Worm (Caenorhabditis elegans) whole organism, young adult: ENCODE results near the gene ZK1127.13.

Experiments used
- B0035.1 ChIP-seq: sonication (generic microtip); optimal IDR thresholded peaks from 2 replicates; lab custom pipeline; 2016; ENCODE audit warnings: missing genetic modification characterization, mild to moderate bottlenecking, missing compliant biosample characterization, missing genotype, missing genetic modification reagents
- C06A6.2 ChIP-seq: fragments of 200-800 bp; sonication (Bioruptor generic); conservative IDR thresholded peaks from 2 replicates; pipeline ENCODE4 v1.3.6; 2022; ENCODE audit warnings: missing genetic modification characterization, missing compliant biosample characterization
- F22D6.2 ChIP-seq: sonication (generic microtip); optimal IDR thresholded peaks from 2 replicates; lab custom pipeline; 2016; ENCODE audit warnings: mild to moderate bottlenecking, missing genetic modification characterization, missing compliant biosample characterization
- F49E8.2 ChIP-seq: sonication (generic microtip); optimal IDR thresholded peaks from 3 replicates; lab custom pipeline; 2017; ENCODE audit warnings: missing genetic modification characterization, mild to moderate bottlenecking, missing compliant biosample characterization, antibody characterized with exemption, moderate library complexity; ENCODE audit not compliant: insufficient read depth
- K12H6.12 ChIP-seq: fragments of 200-800 bp; sonication (Bioruptor generic); optimal IDR thresholded peaks from 2 replicates; lab custom pipeline; 2018; ENCODE audit warnings: mild to moderate bottlenecking, missing genetic modification characterization, missing compliant biosample characterization
- T07F8.4 ChIP-seq: sonication (generic microtip); optimal IDR thresholded peaks from 2 replicates; lab custom pipeline; 2016; ENCODE audit warnings: mild to moderate bottlenecking, missing genetic modification characterization, moderate library complexity, missing compliant biosample characterization
- Y53G8AR.9 ChIP-seq: fragments of 200-800 bp; sonication (Bioruptor generic); conservative IDR thresholded peaks from 2 replicates; pipeline ENCODE4 v1.3.6; 2022; ENCODE audit warnings: missing genetic modification reagents, missing genetic modification characterization, missing compliant biosample characterization
- Y79H2A.3 ChIP-seq: fragments of 200-800 bp; sonication (Bioruptor generic); conservative IDR thresholded peaks from 2 replicates; pipeline ENCODE4 v1.3.6; 2022; ENCODE audit warnings: missing genetic modification reagents, missing genetic modification characterization, missing compliant biosample characterization
- attf-5 ChIP-seq: fragments of 200-800 bp; sonication (Bioruptor generic); optimal IDR thresholded peaks from 2 replicates; lab custom pipeline; 2018; ENCODE audit warnings: mild to moderate bottlenecking, missing genetic modification characterization, missing compliant biosample characterization
- bed-1 ChIP-seq: fragments of 200-800 bp; sonication (Bioruptor generic); IDR thresholded peaks from 2 replicates; pipeline ENCODE4 v1.3.6; 2022; ENCODE audit warnings: missing genetic modification reagents, missing genetic modification characterization, missing compliant biosample characterization
- cebp-1 ChIP-seq, 2 experiments: fragments of 200-800 bp in 1 of 2; sonication (Bioruptor generic) in 1 of 2; sonication (generic microtip) in 1 of 2; IDR thresholded peaks in 1 of 2; optimal IDR thresholded peaks in 1 of 2; 2 replicates each; pipeline versions ENCODE4 v1.3.6 to Lab custom; 2017 to 2022; ENCODE audit warnings: missing compliant biosample characterization in 2 of 2, missing genetic modification characterization in 2 of 2, mild to moderate bottlenecking in 1 of 2, missing genetic modification reagents in 1 of 2, moderate library complexity in 1 of 2
- cebp-2 ChIP-seq: fragments of 200-800 bp; sonication (Bioruptor generic); IDR thresholded peaks from 2 replicates; pipeline ENCODE4 v1.3.6; 2022; ENCODE audit warnings: missing genetic modification characterization, missing compliant biosample characterization
- ceh-100 ChIP-seq: fragments of 200-800 bp; sonication (Bioruptor generic); IDR thresholded peaks from 2 replicates; pipeline ENCODE4 v1.3.6; 2022; ENCODE audit warnings: missing genetic modification reagents, missing genetic modification characterization, missing compliant biosample characterization
- ceh-27 ChIP-seq: fragments of 200-800 bp; sonication (Bioruptor generic); optimal IDR thresholded peaks from 2 replicates; lab custom pipeline; 2018; ENCODE audit warnings: mild to moderate bottlenecking, missing genetic modification characterization, moderate library complexity, missing compliant biosample characterization
- ceh-79 ChIP-seq: sonication (generic microtip); optimal IDR thresholded peaks from 2 replicates; lab custom pipeline; 2017; ENCODE audit warnings: mild to moderate bottlenecking, missing genetic modification characterization, missing compliant biosample characterization
- ceh-91 ChIP-seq: fragments of 200-800 bp; sonication (Bioruptor generic); IDR thresholded peaks from 2 replicates; pipeline ENCODE4 v1.3.6; 2022; ENCODE audit warnings: missing genetic modification reagents, missing genetic modification characterization, missing compliant biosample characterization
- dpff-1 ChIP-seq: sonication (generic microtip); optimal IDR thresholded peaks from 2 replicates; lab custom pipeline; 2017; ENCODE audit warnings: mild to moderate bottlenecking, missing genetic modification characterization, missing compliant biosample characterization
- efl-1 ChIP-seq: fragments of 150-350 bp; optimal IDR thresholded peaks from 2 replicates; lab custom pipeline; 2014; ENCODE audit warnings: missing biosample characterization, missing genetic modification reagents, missing genetic modification characterization
- gei-17 ChIP-seq: fragments of 200-800 bp; sonication (Bioruptor generic); optimal IDR thresholded peaks from 2 replicates; lab custom pipeline; 2018; ENCODE audit warnings: mild to moderate bottlenecking, missing genetic modification characterization, missing compliant biosample characterization
- him-1 ChIP-seq: sonication (generic microtip); optimal IDR thresholded peaks from 2 replicates; lab custom pipeline; 2016; ENCODE audit warnings: missing genotype, missing genetic modification reagents, missing genetic modification characterization, missing compliant biosample characterization
- hlh-12 ChIP-seq: sonication (generic microtip); optimal IDR thresholded peaks from 2 replicates; lab custom pipeline; 2016; ENCODE audit warnings: missing genetic modification characterization, missing compliant biosample characterization
- hrde-1 ChIP-seq: sonication (generic microtip); optimal IDR thresholded peaks from 2 replicates; lab custom pipeline; 2016; ENCODE audit warnings: missing genetic modification characterization, mild to moderate bottlenecking, missing compliant biosample characterization, moderate library complexity, missing genotype, missing genetic modification reagents, borderline replicate concordance
- hsf-1 ChIP-seq: fragments of 200-800 bp; sonication (Bioruptor generic); IDR thresholded peaks from 2 replicates; pipeline ENCODE4 v1.3.6; 2022; ENCODE audit warnings: missing genetic modification reagents, missing genetic modification characterization, missing compliant biosample characterization
- lin-35 ChIP-seq, 3 experiments: fragments of 150-350 bp in 2 of 3; sonication (generic microtip) in 1 of 3; optimal IDR thresholded peaks; 2 replicates each; lab custom pipeline; 2014 to 2018; ENCODE audit warnings: missing biosample characterization in 3 of 3, missing genetic modification characterization in 3 of 3, missing genetic modification reagents in 3 of 3
- lin-40 ChIP-seq: sonication (generic microtip); optimal IDR thresholded peaks from 2 replicates; lab custom pipeline; 2016; ENCODE audit warnings: missing genetic modification characterization, mild to moderate bottlenecking, missing compliant biosample characterization, missing genotype, missing genetic modification reagents
- madf-10 ChIP-seq: sonication (generic microtip); optimal IDR thresholded peaks from 2 replicates; lab custom pipeline; 2016; ENCODE audit warnings: mild to moderate bottlenecking, missing genetic modification characterization, missing compliant biosample characterization
- madf-6 ChIP-seq: fragments of 200-800 bp; sonication (Bioruptor generic); IDR thresholded peaks from 2 replicates; pipeline ENCODE4 v1.3.6; 2022; ENCODE audit warnings: missing genetic modification reagents, missing genetic modification characterization, missing compliant biosample characterization
- mcd-1 ChIP-seq: fragments of 200-800 bp; sonication (Bioruptor generic); IDR thresholded peaks from 2 replicates; pipeline ENCODE4 v1.3.6; 2022; ENCODE audit warnings: missing genetic modification reagents, missing genetic modification characterization, missing compliant biosample characterization
- mel-28 ChIP-seq: sonication (generic microtip); optimal IDR thresholded peaks from 2 replicates; lab custom pipeline; 2016; ENCODE audit warnings: borderline replicate concordance, mild to moderate bottlenecking, missing genetic modification characterization, missing compliant biosample characterization
- mxl-1 ChIP-seq: sonication (generic microtip); optimal IDR thresholded peaks from 2 replicates; lab custom pipeline; 2016; ENCODE audit warnings: missing genetic modification characterization, missing compliant biosample characterization
- nfya-1 ChIP-seq: sonication (generic microtip); optimal IDR thresholded peaks from 2 replicates; lab custom pipeline; 2017; ENCODE audit warnings: antibody characterized with exemption, missing compliant biosample characterization, missing genetic modification characterization, borderline replicate concordance; ENCODE audit not compliant: insufficient read depth
- rcor-1 ChIP-seq: fragments of 200-800 bp; sonication (Bioruptor generic); IDR thresholded peaks from 2 replicates; pipeline ENCODE4 v1.3.6; 2022; ENCODE audit warnings: missing genetic modification reagents, missing genetic modification characterization, missing compliant biosample characterization
- snpc-1.3 ChIP-seq: sonication (generic microtip); optimal IDR thresholded peaks from 2 replicates; lab custom pipeline; 2017; ENCODE audit warnings: missing genetic modification characterization, mild to moderate bottlenecking, missing compliant biosample characterization, antibody characterized with exemption, moderate library complexity, missing genotype, missing genetic modification reagents; ENCODE audit not compliant: insufficient read depth
- snpc-3.4 ChIP-seq: sonication (generic microtip); optimal IDR thresholded peaks from 2 replicates; lab custom pipeline; 2017; ENCODE audit warnings: missing genetic modification characterization, mild to moderate bottlenecking, missing compliant biosample characterization, antibody characterized with exemption, moderate library complexity, missing genotype, missing genetic modification reagents
- snpc-4 ChIP-seq, 5 experiments: fragments of 150-350 bp in 1 of 5; sonication (generic microtip) in 4 of 5; optimal IDR thresholded peaks; 2 replicates each; lab custom pipeline; 2014 to 2018; ENCODE audit warnings: missing genetic modification characterization in 5 of 5, missing biosample characterization in 3 of 5, antibody characterized with exemption in 2 of 5, mild to moderate bottlenecking in 2 of 5, missing compliant biosample characterization in 2 of 5, missing genotype in 2 of 5, moderate library complexity in 2 of 5, missing genetic modification reagents in 1 of 5
- somi-1 ChIP-seq: fragments of 200-800 bp; sonication (Bioruptor generic); optimal IDR thresholded peaks from 2 replicates; lab custom pipeline; 2018; ENCODE audit warnings: mild to moderate bottlenecking, missing genetic modification characterization, missing compliant biosample characterization
- ztf-18 ChIP-seq: sonication (generic microtip); optimal IDR thresholded peaks from 2 replicates; lab custom pipeline; 2016; ENCODE audit warnings: missing genotype, mild to moderate bottlenecking, missing genetic modification characterization, missing compliant biosample characterization

ZK1127.13 gene

DNA sequence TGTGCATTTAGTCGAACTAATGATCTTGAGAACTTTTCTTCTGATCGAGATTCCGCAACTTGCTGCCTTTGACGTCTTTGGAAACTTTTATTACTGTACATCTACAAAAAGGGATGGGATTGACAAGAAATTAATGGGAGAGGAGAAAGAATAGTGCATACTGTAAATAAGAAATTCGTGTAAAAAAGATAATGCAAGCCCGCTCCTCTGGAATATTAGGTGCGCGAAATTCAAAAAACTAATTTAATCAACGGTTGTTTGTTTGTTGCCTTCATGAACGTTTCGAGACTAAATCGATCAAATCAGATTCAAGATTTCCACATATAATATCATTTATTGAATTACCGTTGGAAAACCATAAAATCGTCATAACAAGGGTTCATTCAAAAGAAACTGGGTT, 16.8 kb downstream of the ZK1127.13 start, which contains the start of gene him-14:
Gene him-14 (minus strand): TSS at position 101 of the 400 bp plus-strand sequence.
- no peak for TF ChIP-seq efl-1 (GFP tag; lab: Kevin White, UChicago)
- TF ChIP-seq Y53G8AR.9 (GFP tag; lab: Robert Waterston, UW), result 0 out of 2 replicates have a peak, but pooled peaks have one; percentile 17
- TF ChIP-seq snpc-1.3 (tag; lab: Kevin White, UChicago), result peak; percentile 1
- TF ChIP-seq F49E8.2 (tag; lab: Kevin White, UChicago), result peak; percentile 14
- TF ChIP-seq madf-6, result peak; percentile 24; the same call in 1 of the 2 replicates
- peak; percentile 10 for TF ChIP-seq him-1
- no peak for TF ChIP-seq ceh-100 (GFP tag; lab: Robert Waterston, UW)
- TF ChIP-seq, all 124 proteins: peak for 5

DNA sequence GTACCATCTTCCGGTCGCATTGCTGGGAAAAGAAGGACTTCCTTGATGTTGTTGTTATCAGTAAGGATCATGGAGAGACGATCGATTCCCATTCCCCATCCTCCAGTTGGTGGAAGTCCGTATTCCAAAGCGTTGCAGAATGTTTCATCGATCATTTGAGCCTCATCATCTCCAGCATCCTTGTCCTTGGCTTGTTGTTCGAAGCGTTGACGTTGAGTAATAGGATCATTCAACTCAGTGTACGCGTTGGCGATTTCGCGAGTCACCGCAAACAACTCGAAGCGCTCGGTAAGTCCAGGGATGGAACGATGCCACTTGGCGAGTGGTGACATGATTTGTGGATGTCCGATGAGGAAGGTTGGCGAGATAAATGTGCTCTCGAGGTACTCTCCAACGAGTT, 17.3 kb downstream of the ZK1127.13 start:
- TF ChIP-seq somi-1 (GFP tag; lab: Kevin White, UChicago) (no peak), bed-1 (GFP tag; lab: Robert Waterston, UW) (0 out of 2 replicates have a peak, but pooled peaks have one; percentile 16)

DNA sequence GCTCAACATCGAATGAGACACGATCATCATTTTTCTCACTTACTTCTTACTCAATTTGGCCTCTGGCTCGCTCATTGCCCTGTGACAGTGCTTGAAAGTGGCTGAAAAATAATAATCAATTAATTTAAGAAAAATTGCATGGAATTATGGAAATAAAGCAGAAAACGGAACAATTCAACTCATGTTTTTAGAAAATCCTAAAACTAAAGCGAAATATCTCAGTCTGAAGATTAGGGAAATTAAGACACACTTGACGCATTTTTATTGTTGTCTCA, 19.2 kb downstream of the ZK1127.13 start, which contains the start of gene kars-1:
Gene kars-1 (minus strand): TSS at position 101 of the 275 bp plus-strand sequence.
- TF ChIP-seq B0035.1 (tag; lab: Kevin White, UChicago), result no peak
- no peak for TF ChIP-seq lin-40 (tag; lab: Kevin White, UChicago)
- TF ChIP-seq C06A6.2 (GFP tag; lab: Robert Waterston, UW), result no peak
- no peak for TF ChIP-seq nfya-1 (tag; lab: Kevin White, UChicago)
- TF ChIP-seq ceh-91, result no peak
- TF ChIP-seq ztf-18 (tag; lab: Kevin White, UChicago), result no peak
- TF ChIP-seq ceh-100 (GFP tag; lab: Robert Waterston, UW), result no peak
- TF ChIP-seq ceh-79 (tag; lab: Kevin White, UChicago), result no peak
- no peak for TF ChIP-seq hlh-12 (tag; lab: Kevin White, UChicago)
- TF ChIP-seq snpc-4 (GFP tag; optimal IDR thresholded peaks at IDR 0.05; lab: Kevin White, UChicago), result no peak
- TF ChIP-seq snpc-4 (tag; optimal IDR thresholded peaks at IDR 0.05; lab: Kevin White, UChicago), result no peak
- TF ChIP-seq mel-28 (tag; lab: Kevin White, UChicago), result no peak
- no peak for TF ChIP-seq Y79H2A.3 (GFP tag; lab: Robert Waterston, UW)
- no peak for TF ChIP-seq snpc-3.4 (tag; lab: Kevin White, UChicago)
- TF ChIP-seq cebp-1 (GFP tag; IDR thresholded peaks at IDR 0.05; lab: Robert Waterston, UW), result no peak
- TF ChIP-seq cebp-1 (tag; optimal IDR thresholded peaks at IDR 0.05; lab: Kevin White, UChicago), result no peak
- no peak for TF ChIP-seq Y53G8AR.9 (GFP tag; lab: Robert Waterston, UW)

DNA sequence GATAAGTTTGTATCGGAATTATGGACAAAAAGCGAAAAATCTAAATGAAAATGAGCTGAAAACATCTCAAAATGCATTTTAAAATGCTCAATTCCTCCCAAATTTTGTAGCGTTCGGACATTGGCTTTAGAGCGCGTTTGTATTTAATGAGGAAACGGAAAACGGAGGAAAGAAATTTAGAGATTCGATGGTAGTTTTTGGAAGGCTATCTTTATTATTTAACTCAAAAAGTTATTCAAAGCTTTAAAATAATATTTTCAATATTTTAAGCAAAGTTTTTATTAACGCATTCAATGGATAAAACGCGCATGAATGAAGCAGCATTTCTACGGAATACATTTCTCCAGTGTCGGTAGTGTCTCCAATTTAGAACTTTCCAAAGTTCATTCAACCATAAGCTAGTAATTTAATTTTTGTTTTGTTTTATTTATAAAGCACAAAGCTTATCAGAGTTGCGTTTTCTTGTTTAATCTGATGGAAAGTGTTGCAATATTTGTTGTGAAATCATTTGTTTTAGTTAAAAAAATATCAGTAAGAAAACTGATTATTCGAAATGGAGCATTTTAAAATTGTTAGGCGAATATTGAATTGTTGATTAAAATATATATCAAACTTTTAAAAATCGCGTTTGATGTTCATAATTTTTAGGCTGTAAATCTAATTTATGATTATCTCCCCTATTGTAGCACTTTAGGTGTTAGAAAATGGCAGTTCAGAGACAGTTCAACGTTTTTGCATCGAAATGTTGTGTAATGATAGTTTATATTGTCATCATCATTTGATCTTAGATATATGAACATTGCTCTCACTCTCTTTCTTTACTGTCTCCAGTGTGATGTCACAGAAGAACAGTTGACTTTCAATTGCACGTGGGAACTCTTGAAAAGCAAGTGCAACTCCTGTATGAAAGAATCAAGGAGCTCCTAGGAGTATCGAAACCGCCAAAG, 19.8 kb downstream of the ZK1127.13 start:
- TF ChIP-seq ceh-100 (GFP tag; lab: Robert Waterston, UW), result peak; percentile 87
- TF ChIP-seq ztf-18 (tag; lab: Kevin White, UChicago), result no peak
- peak; percentile 67 for TF ChIP-seq ceh-27 (GFP tag; lab: Kevin White, UChicago)
- peak; percentile 56 for TF ChIP-seq K12H6.12
- TF ChIP-seq madf-10 (tag; lab: Kevin White, UChicago), result no peak
- no peak for TF ChIP-seq cebp-1 (GFP tag; IDR thresholded peaks at IDR 0.05; lab: Robert Waterston, UW)
- TF ChIP-seq cebp-1 (tag; optimal IDR thresholded peaks at IDR 0.05; lab: Kevin White, UChicago), result peak; percentile 11
- peak; percentile 21 for TF ChIP-seq snpc-1.3 (tag; lab: Kevin White, UChicago)
- no peak for TF ChIP-seq mxl-1
- TF ChIP-seq F22D6.2 (tag; lab: Kevin White, UChicago), result no peak
- peak; percentile 69 for TF ChIP-seq mcd-1 (GFP tag; lab: Robert Waterston, UW)
- TF ChIP-seq rcor-1 (GFP tag; lab: Robert Waterston, UW), result no peak
- no peak for TF ChIP-seq dpff-1 (tag; lab: Kevin White, UChicago)
- TF ChIP-seq ceh-91, result no peak
- TF ChIP-seq T07F8.4 (tag; lab: Kevin White, UChicago), result no peak
- TF ChIP-seq lin-35 (GFP tag; optimal IDR thresholded peaks at IDR 0.05; lab: Kevin White, UChicago), result peak in 1 of 3 experiments; percentile 28
- peak; percentile 21 for TF ChIP-seq attf-5 (GFP tag; lab: Kevin White, UChicago)
- TF ChIP-seq hrde-1 (tag; lab: Kevin White, UChicago), result no peak
- TF ChIP-seq cebp-2 (GFP tag; lab: Robert Waterston, UW), result no peak
- no peak for TF ChIP-seq gei-17 (GFP tag; lab: Kevin White, UChicago)
- no peak for TF ChIP-seq hsf-1
